Worm (Caenorhabditis elegans) whole organism, L4 larva: ENCODE measurements around the gene col-101.

Experiments
- pha-4 ChIP-seq, 2 experiments: fragments of 150-350 bp in 1 of 2; fragments of 200-800 bp in 1 of 2; sonication (Bioruptor generic) in 1 of 2; IDR thresholded peaks in 1 of 2; optimal IDR thresholded peaks in 1 of 2; 2 replicates each; pipeline versions ENCODE4 v1.3.6 to Lab custom; 2014 to 2022; ENCODE audit warnings: missing genetic modification characterization in 2 of 2, missing genetic modification reagents in 2 of 2, missing biosample characterization in 1 of 2, missing compliant biosample characterization in 1 of 2
- snpc-4 ChIP-seq: fragments of 150-350 bp; optimal IDR thresholded peaks from 2 replicates; lab custom pipeline; 2014; ENCODE audit warnings: missing biosample characterization, missing genetic modification characterization
- spr-1 ChIP-seq: sonication (generic microtip); optimal IDR thresholded peaks from 2 replicates; lab custom pipeline; 2016; ENCODE audit warnings: mild to moderate bottlenecking, missing genetic modification characterization, missing compliant biosample characterization
- unc-62 ChIP-seq, 3 experiments: fragments of 150-350 bp in 1 of 3; sonication (generic microtip); optimal IDR thresholded peaks in 2 of 3; peaks in 1 of 3; 1 replicate in 1 of 3; 2 replicates in 2 of 3; lab custom pipeline; 2014 to 2017; ENCODE audit warnings: missing biosample characterization in 3 of 3, missing genetic modification characterization in 3 of 3, missing genetic modification reagents in 3 of 3, missing genotype in 1 of 3

- TF ChIP-seq unc-62 (GFP tag; optimal IDR thresholded peaks at IDR 0.05 in 1 of 2; lab: Kevin White, UChicago), result no peak
- no peak for TF ChIP-seq unc-62 (tag; optimal IDR thresholded peaks at IDR 0.05; lab: Kevin White, UChicago)
- TF ChIP-seq spr-1, result no peak
- no peak for TF ChIP-seq pha-4 (GFP tag; IDR thresholded peaks at IDR 0.05; lab: Robert Waterston, UW)
- no peak for TF ChIP-seq pha-4 (tag; optimal IDR thresholded peaks at IDR 0.05; lab: Kevin White, UChicago)
- TF ChIP-seq snpc-4, result no peak
Measured at ce11 chrIV:375915-376314, 49.1 kb upstream of the col-101 start, which contains the start of gene fln-1.
